Worm (Caenorhabditis elegans) whole organism, L1 larva: ENCODE data around the gene B0334.20.

Source experiments
- C04F5.9 ChIP-seq: sonication (generic microtip); optimal IDR thresholded peaks from 2 replicates; lab custom pipeline; 2016; ENCODE audit warnings: missing genetic modification characterization, missing compliant biosample characterization
- F16B12.6 ChIP-seq: fragments of 150-350 bp; optimal IDR thresholded peaks from 2 replicates; lab custom pipeline; 2014; ENCODE audit warnings: missing biosample characterization, missing genetic modification characterization
- aha-1 ChIP-seq: fragments of 150-350 bp; optimal IDR thresholded peaks from 2 replicates; lab custom pipeline; 2014; ENCODE audit warnings: missing biosample characterization, missing genetic modification characterization
- alr-1 ChIP-seq: fragments of 200-800 bp; sonication (Bioruptor generic); optimal IDR thresholded peaks from 2 replicates; lab custom pipeline; 2018; ENCODE audit warnings: borderline replicate concordance, mild to moderate bottlenecking, missing genetic modification characterization, missing compliant biosample characterization
- blmp-1 ChIP-seq: fragments of 150-350 bp; optimal IDR thresholded peaks from 2 replicates; lab custom pipeline; 2014; ENCODE audit warnings: missing biosample characterization, missing genetic modification characterization
- ceh-8 ChIP-seq: fragments of 200-800 bp; sonication (Bioruptor generic); optimal IDR thresholded peaks from 2 replicates; lab custom pipeline; 2018; ENCODE audit warnings: mild to moderate bottlenecking, missing genetic modification characterization, moderate library complexity, missing compliant biosample characterization
- ceh-88 ChIP-seq: fragments of 200-800 bp; sonication (Bioruptor generic); IDR thresholded peaks from 2 replicates; pipeline ENCODE4 v1.3.6; 2022; ENCODE audit warnings: missing genetic modification characterization, missing compliant biosample characterization
- ces-1 ChIP-seq: fragments of 150-350 bp; optimal IDR thresholded peaks from 2 replicates; lab custom pipeline; 2014; ENCODE audit warnings: missing biosample characterization, missing genetic modification reagents, missing genetic modification characterization
- efl-3 ChIP-seq: fragments of 200-800 bp; sonication (Bioruptor generic); optimal IDR thresholded peaks from 2 replicates; lab custom pipeline; 2018; ENCODE audit warnings: mild to moderate bottlenecking, missing genetic modification characterization, missing compliant biosample characterization
- elt-2 ChIP-seq: sonication (generic microtip); optimal IDR thresholded peaks from 2 replicates; lab custom pipeline; 2016; ENCODE audit warnings: missing genetic modification characterization, mild to moderate bottlenecking, inconsistent platforms, missing compliant biosample characterization, missing genetic modification reagents
- elt-3 ChIP-seq, 6 experiments: fragments of 150-350 bp in 1 of 6; sonication (generic microtip); optimal IDR thresholded peaks; 2 replicates each; lab custom pipeline; 2017 to 2018; ENCODE audit warnings: missing biosample characterization in 6 of 6, missing genetic modification characterization in 6 of 6, inconsistent platforms in 1 of 6
- ets-5 ChIP-seq: fragments of 200-800 bp; sonication (Bioruptor generic); IDR thresholded peaks from 2 replicates; pipeline ENCODE4 v1.3.6; 2022; ENCODE audit warnings: missing genetic modification characterization, missing compliant biosample characterization
- grh-1 ChIP-seq: fragments of 200-800 bp; sonication (Bioruptor generic); IDR thresholded peaks from 2 replicates; pipeline ENCODE4 v1.3.6; 2022; ENCODE audit warnings: missing genetic modification reagents, missing genetic modification characterization, missing compliant biosample characterization
- hpl-2 ChIP-seq: fragments of 150-350 bp; optimal IDR thresholded peaks from 2 replicates; lab custom pipeline; 2014; ENCODE audit warnings: missing biosample characterization, missing genetic modification reagents, missing genetic modification characterization
- irx-1 ChIP-seq: sonication (generic microtip); optimal IDR thresholded peaks from 2 replicates; lab custom pipeline; 2016; ENCODE audit warnings: missing genetic modification characterization, missing compliant biosample characterization
- isw-1 ChIP-seq: fragments of 200-800 bp; sonication (Bioruptor generic); IDR thresholded peaks from 2 replicates; pipeline ENCODE4 v1.3.6; 2022; ENCODE audit warnings: missing genetic modification characterization, missing compliant biosample characterization
- lin-13 ChIP-seq: fragments of 150-350 bp; optimal IDR thresholded peaks from 2 replicates; lab custom pipeline; 2014; ENCODE audit warnings: missing biosample characterization, missing genetic modification reagents, missing genetic modification characterization
- lin-14 ChIP-seq: fragments of 200-800 bp; sonication (Bioruptor generic); optimal IDR thresholded peaks from 2 replicates; lab custom pipeline; 2018; ENCODE audit warnings: mild to moderate bottlenecking, missing genetic modification characterization, moderate library complexity, missing compliant biosample characterization
- lin-35 ChIP-seq, 2 experiments: fragments of 150-350 bp; optimal IDR thresholded peaks; 2 replicates each; lab custom pipeline; 2014; ENCODE audit warnings: missing biosample characterization in 2 of 2, missing genetic modification characterization in 2 of 2, missing genetic modification reagents in 2 of 2
- lir-3 ChIP-seq: sonication (generic microtip); optimal IDR thresholded peaks from 2 replicates; lab custom pipeline; 2016; ENCODE audit warnings: mild to moderate bottlenecking, missing genetic modification characterization, moderate library complexity, missing compliant biosample characterization; ENCODE audit not compliant: poor library complexity
- mab-9 ChIP-seq: fragments of 200-800 bp; sonication (Bioruptor generic); IDR thresholded peaks from 2 replicates; pipeline ENCODE4 v1.3.6; 2022; ENCODE audit warnings: missing genetic modification reagents, missing genetic modification characterization, missing compliant biosample characterization
- mdl-1 ChIP-seq, 2 experiments: fragments of 150-350 bp; optimal IDR thresholded peaks; 2 replicates each; lab custom pipeline; 2014 to 2017; ENCODE audit warnings: missing biosample characterization in 2 of 2, missing genetic modification characterization in 2 of 2, inconsistent platforms in 1 of 2
- mef-2 ChIP-seq: fragments of 150-350 bp; optimal IDR thresholded peaks from 2 replicates; lab custom pipeline; 2014; ENCODE audit warnings: missing biosample characterization, missing genetic modification characterization
- mep-1 ChIP-seq: fragments of 150-350 bp; optimal IDR thresholded peaks from 2 replicates; lab custom pipeline; 2014; ENCODE audit warnings: missing biosample characterization, missing genetic modification characterization
- nhr-11 ChIP-seq: fragments of 150-350 bp; optimal IDR thresholded peaks from 2 replicates; lab custom pipeline; 2014; ENCODE audit warnings: missing biosample characterization, missing genetic modification characterization
- nhr-12 ChIP-seq: sonication (generic microtip); optimal IDR thresholded peaks from 2 replicates; lab custom pipeline; 2017; ENCODE audit warnings: missing biosample characterization, missing genetic modification characterization
- nhr-19 ChIP-seq: fragments of 200-800 bp; sonication (Bioruptor generic); conservative IDR thresholded peaks from 2 replicates; pipeline ENCODE4 v1.3.6; 2022; ENCODE audit warnings: missing genetic modification characterization, missing compliant biosample characterization
- nhr-20 ChIP-seq: sonication (generic microtip); optimal IDR thresholded peaks from 2 replicates; lab custom pipeline; 2016; ENCODE audit warnings: mild to moderate bottlenecking, missing genetic modification characterization, missing compliant biosample characterization
- nhr-237 ChIP-seq: fragments of 150-350 bp; optimal IDR thresholded peaks from 2 replicates; lab custom pipeline; 2014; ENCODE audit warnings: missing biosample characterization, missing genetic modification characterization
- nhr-47 ChIP-seq: sonication (generic microtip); optimal IDR thresholded peaks from 2 replicates; lab custom pipeline; 2016; ENCODE audit warnings: mild to moderate bottlenecking, missing genetic modification characterization, moderate library complexity, missing compliant biosample characterization
- nhr-84 ChIP-seq: sonication (generic microtip); optimal IDR thresholded peaks from 2 replicates; lab custom pipeline; 2017; ENCODE audit warnings: missing biosample characterization, missing genetic modification characterization
- pag-3 ChIP-seq: sonication (generic microtip); optimal IDR thresholded peaks from 2 replicates; lab custom pipeline; 2017; ENCODE audit warnings: missing genetic modification characterization, mild to moderate bottlenecking, missing compliant biosample characterization, antibody characterized with exemption, borderline replicate concordance; ENCODE audit not compliant: insufficient read depth
- pqm-1 ChIP-seq: sonication (generic microtip); optimal IDR thresholded peaks from 3 replicates; lab custom pipeline; 2017; ENCODE audit warnings: missing biosample characterization, missing genetic modification characterization
- rnt-1 ChIP-seq: sonication (generic microtip); optimal IDR thresholded peaks from 2 replicates; lab custom pipeline; 2016; ENCODE audit warnings: mild to moderate bottlenecking, missing genetic modification characterization, moderate library complexity, missing compliant biosample characterization
- snpc-4 ChIP-seq: fragments of 150-350 bp; optimal IDR thresholded peaks from 2 replicates; lab custom pipeline; 2014; ENCODE audit warnings: missing biosample characterization, missing genetic modification characterization
- sox-4 ChIP-seq: sonication (generic microtip); optimal IDR thresholded peaks from 2 replicates; lab custom pipeline; 2016; ENCODE audit warnings: missing genetic modification characterization, missing compliant biosample characterization
- sup-37 ChIP-seq: fragments of 200-800 bp; sonication (Bioruptor generic); optimal IDR thresholded peaks from 2 replicates; lab custom pipeline; 2018; ENCODE audit warnings: mild to moderate bottlenecking, missing genetic modification characterization, missing compliant biosample characterization
- tbx-2 ChIP-seq: sonication (generic microtip); optimal IDR thresholded peaks from 2 replicates; lab custom pipeline; 2016; ENCODE audit warnings: missing genetic modification characterization, missing compliant biosample characterization
- tlp-1 ChIP-seq: fragments of 150-350 bp; optimal IDR thresholded peaks from 2 replicates; lab custom pipeline; 2014; ENCODE audit warnings: missing biosample characterization, missing genetic modification characterization
- unc-130 ChIP-seq: fragments of 150-350 bp; optimal IDR thresholded peaks from 2 replicates; lab custom pipeline; 2017; ENCODE audit warnings: missing biosample characterization, missing genetic modification characterization, inconsistent platforms
- unc-30 ChIP-seq: sonication (generic microtip); optimal IDR thresholded peaks from 2 replicates; lab custom pipeline; 2017; ENCODE audit warnings: missing biosample characterization, missing genetic modification characterization
- unc-62 ChIP-seq: fragments of 150-350 bp; optimal IDR thresholded peaks from 2 replicates; lab custom pipeline; 2014; ENCODE audit warnings: missing biosample characterization, missing genetic modification reagents, missing genetic modification characterization
- unc-86 ChIP-seq: sonication (generic microtip); optimal IDR thresholded peaks from 2 replicates; lab custom pipeline; 2016; ENCODE audit warnings: missing genetic modification characterization, missing compliant biosample characterization
- vab-15 ChIP-seq: sonication (generic microtip); optimal IDR thresholded peaks from 2 replicates; lab custom pipeline; 2017; ENCODE audit warnings: missing genotype, mild to moderate bottlenecking, missing genetic modification characterization, missing compliant biosample characterization
- xbp-1 ChIP-seq: sonication (generic microtip); optimal IDR thresholded peaks from 2 replicates; lab custom pipeline; 2016; ENCODE audit warnings: missing genetic modification characterization, missing compliant biosample characterization
- zip-4 ChIP-seq: fragments of 200-800 bp; sonication (Bioruptor generic); optimal IDR thresholded peaks from 2 replicates; lab custom pipeline; 2018; ENCODE audit warnings: mild to moderate bottlenecking, missing genetic modification characterization, moderate library complexity, missing compliant biosample characterization
- ztf-11 ChIP-seq, 2 experiments: sonication (generic microtip); optimal IDR thresholded peaks; 2 replicates each; lab custom pipeline; 2016 to 2017; ENCODE audit warnings: missing genetic modification characterization in 2 of 2, missing biosample characterization in 1 of 2, missing compliant biosample characterization in 1 of 2

Gene B0334.20

DNA sequence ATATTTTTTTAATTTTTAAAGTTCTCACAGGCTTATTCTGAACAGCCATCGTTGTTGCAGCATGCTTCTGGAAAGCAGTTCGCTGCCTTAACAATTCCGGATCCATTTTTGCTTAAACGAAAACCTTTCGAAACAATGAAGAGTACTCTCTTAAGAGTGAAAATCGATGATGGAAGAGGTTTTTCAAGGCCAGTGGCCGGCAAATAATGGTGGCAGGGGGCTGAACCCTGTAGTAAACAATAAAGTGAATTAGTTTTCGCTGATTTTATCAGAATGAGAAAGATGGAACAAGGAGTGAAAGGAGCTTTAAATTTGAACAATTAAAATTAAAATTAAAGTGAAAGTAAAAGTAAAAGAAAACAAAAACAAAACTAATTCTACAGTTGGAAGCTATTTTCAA, 42.1 kb upstream of the B0334.20 start, which contains the start of gene gtf-2E2 (continued):
- TF ChIP-seq unc-130 (tag; lab: Kevin White, UChicago) (no peak), nhr-84 (no peak), unc-62 (GFP tag; lab: Kevin White, UChicago) (no peak), nhr-20 (tag; lab: Kevin White, UChicago) (peak; percentile 9), sup-37 (GFP tag; lab: Kevin White, UChicago) (no peak), mef-2 (tag; lab: Kevin White, UChicago) (no peak), ceh-88 (no peak), elt-2 (no peak), ces-1 (no peak), snpc-4 (no peak), unc-30 (tag; lab: Kevin White, UChicago) (no peak), elt-3 (tag; optimal IDR thresholded peaks at IDR 0.05; lab: Kevin White, UChicago) (no peak), blmp-1 (tag; lab: Kevin White, UChicago) (peak; percentile 91), tbx-2 (tag; lab: Kevin White, UChicago) (no peak), hpl-2 (GFP tag; lab: Kevin White, UChicago) (no peak), rnt-1 (tag; lab: Kevin White, UChicago) (peak; percentile 63), mep-1 (peak; percentile 69), mab-9 (GFP tag; lab: Robert Waterston, UW) (no peak), F16B12.6 (tag; lab: Kevin White, UChicago) (no peak), ceh-8 (GFP tag; lab: Kevin White, UChicago) (no peak), lin-13 (GFP tag; lab: Kevin White, UChicago) (no peak), unc-86 (tag; lab: Kevin White, UChicago) (no peak), ets-5 (GFP tag; lab: Robert Waterston, UW) (no peak), alr-1 (tag; lab: Kevin White, UChicago) (no peak), nhr-237 (no peak), irx-1 (tag; lab: Kevin White, UChicago) (no peak), nhr-19 (no peak), lir-3 (tag; lab: Kevin White, UChicago) (no peak), mdl-1 (tag; optimal IDR thresholded peaks at IDR 0.05; lab: Kevin White, UChicago) (no peak), pag-3 (tag; lab: Kevin White, UChicago) (no peak), zip-4 (no peak), grh-1 (GFP tag; lab: Robert Waterston, UW) (no peak), sox-4 (no peak), nhr-12 (tag; lab: Kevin White, UChicago) (no peak), lin-35 (GFP tag; optimal IDR thresholded peaks at IDR 0.05; lab: Kevin White, UChicago) (peak; percentile 3 to 28), ztf-11 (tag; optimal IDR thresholded peaks at IDR 0.05; lab: Kevin White, UChicago) (no peak), efl-3 (GFP tag; lab: Kevin White, UChicago) (no peak), aha-1 (tag; lab: Kevin White, UChicago) (no peak), nhr-47 (tag; lab: Kevin White, UChicago) (no peak), tlp-1 (tag; lab: Kevin White, UChicago) (no peak), isw-1 (no peak), C04F5.9 (tag; lab: Kevin White, UChicago) (no peak), xbp-1 (tag; lab: Kevin White, UChicago) (no peak), vab-15 (tag; lab: Kevin White, UChicago) (no peak), pqm-1 (no peak), nhr-11 (no peak), lin-14 (GFP tag; lab: Kevin White, UChicago) (peak; percentile 46)
- TF ChIP-seq, all 84 proteins: peak for 15
